Worm (Caenorhabditis elegans): Measurements from ENCODE around the gene F14H8.4.

Gene F14H8.4

ce11 chrV:14984593-14984992 is 39.1 kb upstream of the F14H8.4 start, which contains the start of gene F02D8.4:
Gene F02D8.4 (plus strand): TSS chrV:14984893.
- TF ChIP-seq F52B5.7 (tag; optimal IDR thresholded peaks at IDR 0.05): no peak
- TF ChIP-seq tbp1 (GFP tag; optimal IDR thresholded peaks at IDR 0.05): no peak
- no peak for TF ChIP-seq ama-1 (optimal IDR thresholded peaks at IDR 0.05)
- no peak for TF ChIP-seq ama-1 (GFP tag; optimal IDR thresholded peaks at IDR 0.05)
- TF ChIP-seq Y56A3A.18 (GFP tag; IDR thresholded peaks at IDR 0.05): no peak
- TF ChIP-seq F55B11.4 (tag; optimal IDR thresholded peaks at IDR 0.05; ENCODE audit: borderline replicate concordance, insufficient read depth): no peak
- no peak for TF ChIP-seq lin-35 (GFP tag; optimal IDR thresholded peaks at IDR 0.05)
- TF ChIP-seq rec-8 (tag; optimal IDR thresholded peaks at IDR 0.05): no peak
- no peak for TF ChIP-seq sdz-38 (tag; optimal IDR thresholded peaks at IDR 0.05)
- TF ChIP-seq attf-6 (GFP tag; IDR thresholded peaks at IDR 0.05): no peak
- TF ChIP-seq C17E4.6 (GFP tag; IDR thresholded peaks at IDR 0.05): no peak
- TF ChIP-seq bed-2 (GFP tag; IDR thresholded peaks at IDR 0.05): no peak
- no peak for TF ChIP-seq ztf-25 (GFP tag; IDR thresholded peaks at IDR 0.05)
- no peak for TF ChIP-seq lag-1 (GFP tag; IDR thresholded peaks at IDR 0.05)
- no peak for TF ChIP-seq ekl-4 (GFP tag; IDR thresholded peaks at IDR 0.05)
- TF ChIP-seq snpc-4 (GFP tag; optimal IDR thresholded peaks at IDR 0.05): no peak
- no peak for TF ChIP-seq snpc-4 (tag; optimal IDR thresholded peaks at IDR 0.05)

- no peak for TF ChIP-seq unc-130 (GFP tag; optimal IDR thresholded peaks at IDR 0.05)
- TF ChIP-seq efl-1 (GFP tag; optimal IDR thresholded peaks at IDR 0.05): peak; percentile 32
- peak; percentile 91 for TF ChIP-seq attf-3 (GFP tag; conservative IDR thresholded peaks at IDR 0.05)
These were observed 32.8 kb upstream of the F14H8.4 start, which contains the start of the genes cdt-2 and T01C3.2 for ce11 chrV:14990843-14991242. Gene cdt-2 (minus strand): TSS chrV:14991126. Gene T01C3.2 (plus strand): TSS chrV:14991168.

- TF ChIP-seq ztf-22 (GFP tag; optimal IDR thresholded peaks at IDR 0.05) (no peak), attf-5 (GFP tag; optimal IDR thresholded peaks at IDR 0.05) (peak; percentile 28), rcor-1 (GFP tag; IDR thresholded peaks at IDR 0.05) (peak; percentile 69), snpc-1.1 (tag; optimal IDR thresholded peaks at IDR 0.05; ENCODE audit: insufficient read depth) (peak; percentile 14), ztf-28 (GFP tag; IDR thresholded peaks at IDR 0.05) (no peak), madf-8 (GFP tag; conservative IDR thresholded peaks at IDR 0.05) (peak; percentile 23; the same call in 1 of the 2 replicates), nhr-179 (tag; optimal IDR thresholded peaks at IDR 0.05) (no peak), hmg-1.2 (GFP tag; IDR thresholded peaks at IDR 0.05) (peak; percentile 12; the same call in 1 of the 2 replicates), pbrm-1 (GFP tag; IDR thresholded peaks at IDR 0.05) (0 out of 2 replicates have a peak, but pooled peaks have one; percentile 13), sptf-2 (GFP tag; optimal IDR thresholded peaks at IDR 0.05) (no peak), F10E7.11 (tag; optimal IDR thresholded peaks at IDR 0.05) (no peak), snpc-4 (GFP tag; optimal IDR thresholded peaks at IDR 0.05) (no peak), snpc-4 (tag; optimal IDR thresholded peaks at IDR 0.05) (no peak), efl-1 (GFP tag; optimal IDR thresholded peaks at IDR 0.05) (peak; percentile 6), mes-4 (tag; optimal IDR thresholded peaks at IDR 0.05) (no peak), lin-26 (GFP tag; IDR thresholded peaks at IDR 0.05) (no peak; the same call in 1 of the 2 replicates), C17E4.6 (GFP tag; IDR thresholded peaks at IDR 0.05) (0 out of 2 replicates have a peak, but pooled peaks have one; percentile 44), nhr-27 (tag; optimal IDR thresholded peaks at IDR 0.05) (no peak), attf-6 (GFP tag; IDR thresholded peaks at IDR 0.05) (peak; percentile 84), somi-1 (GFP tag; optimal IDR thresholded peaks at IDR 0.05) (no peak), F49E8.2 (tag; optimal IDR thresholded peaks at IDR 0.05; ENCODE audit: insufficient read depth) (peak; percentile 77), ZK185.1 (tag; optimal IDR thresholded peaks at IDR 0.05; ENCODE audit: poor library complexity, severe bottlenecking) (no peak), snpc-3.4 (tag; optimal IDR thresholded peaks at IDR 0.05) (peak; percentile 74), F33H1.4 (GFP tag; IDR thresholded peaks at IDR 0.05) (0 out of 2 replicates have a peak, but pooled peaks have one; percentile 23), hrde-1 (tag; optimal IDR thresholded peaks at IDR 0.05; ENCODE audit: borderline replicate concordance) (peak; percentile 89), F39B2.1 (GFP tag; IDR thresholded peaks at IDR 0.05) (0 out of 2 replicates have a peak, but pooled peaks have one; percentile 43), Y56A3A.18 (GFP tag; IDR thresholded peaks at IDR 0.05) (no peak), madf-6 (GFP tag; IDR thresholded peaks at IDR 0.05) (peak; percentile 76), madf-10 (tag; optimal IDR thresholded peaks at IDR 0.05) (no peak), bed-2 (GFP tag; IDR thresholded peaks at IDR 0.05) (no peak), D2030.7 (GFP tag; IDR thresholded peaks at IDR 0.05) (peak; percentile 42)
These were observed 32.2 kb upstream of the F14H8.4 start for ce11 chrV:14991489-14991888.
